Worm (Caenorhabditis elegans) whole organism, late embryonic: ENCODE results near the gene let-756.

Experiments
- C38D4.7 ChIP-seq: fragments of 200-800 bp; sonication (Bioruptor generic); optimal IDR thresholded peaks from 2 replicates; lab custom pipeline; 2018; ENCODE audit warnings: mild to moderate bottlenecking, missing genetic modification characterization, moderate library complexity, missing compliant biosample characterization
- K02D7.2 ChIP-seq: sonication (generic microtip); optimal IDR thresholded peaks from 2 replicates; lab custom pipeline; 2017; ENCODE audit warnings: mild to moderate bottlenecking, missing genetic modification characterization, missing compliant biosample characterization
- K09A11.1 ChIP-seq: sonication (generic microtip); optimal IDR thresholded peaks from 2 replicates; lab custom pipeline; 2017; ENCODE audit warnings: antibody characterized with exemption, mild to moderate bottlenecking, missing genetic modification characterization, missing compliant biosample characterization; ENCODE audit not compliant: insufficient read depth
- T23F11.4 ChIP-seq: fragments of 200-800 bp; sonication (Bioruptor generic); optimal IDR thresholded peaks from 2 replicates; lab custom pipeline; 2018; ENCODE audit warnings: mild to moderate bottlenecking, missing genetic modification characterization, missing compliant biosample characterization
- Y22D7AL.16 ChIP-seq: sonication (generic microtip); optimal IDR thresholded peaks from 2 replicates; lab custom pipeline; 2016; ENCODE audit warnings: missing genetic modification characterization, missing compliant biosample characterization
- ahr-1 ChIP-seq: sonication (generic microtip); optimal IDR thresholded peaks from 2 replicates; lab custom pipeline; 2016; ENCODE audit warnings: missing genetic modification characterization, missing compliant biosample characterization
- ama-1 ChIP-seq: fragments of 150-350 bp; optimal IDR thresholded peaks from 2 replicates; lab custom pipeline; 2014
- ceh-14 ChIP-seq: sonication (generic microtip); optimal IDR thresholded peaks from 2 replicates; lab custom pipeline; 2016; ENCODE audit warnings: missing genotype, missing genetic modification characterization, missing compliant biosample characterization
- ceh-19 ChIP-seq: fragments of 200-800 bp; sonication (Bioruptor generic); optimal IDR thresholded peaks from 2 replicates; lab custom pipeline; 2018; ENCODE audit warnings: mild to moderate bottlenecking, missing genetic modification characterization, missing compliant biosample characterization
- ceh-2 ChIP-seq: sonication (generic microtip); optimal IDR thresholded peaks from 2 replicates; lab custom pipeline; 2016; ENCODE audit warnings: missing genotype, missing genetic modification characterization, missing compliant biosample characterization
- ceh-24 ChIP-seq: sonication (generic microtip); optimal IDR thresholded peaks from 2 replicates; lab custom pipeline; 2016; ENCODE audit warnings: mild to moderate bottlenecking, missing genetic modification characterization, missing compliant biosample characterization
- ceh-48 ChIP-seq: sonication (generic microtip); optimal IDR thresholded peaks from 2 replicates; lab custom pipeline; 2016; ENCODE audit warnings: missing genetic modification characterization, inconsistent platforms, missing compliant biosample characterization
- ceh-6 ChIP-seq: fragments of 200-800 bp; sonication (Bioruptor generic); optimal IDR thresholded peaks from 2 replicates; lab custom pipeline; 2018; ENCODE audit warnings: mild to moderate bottlenecking, missing genetic modification characterization, missing compliant biosample characterization
- dmd-4 ChIP-seq: sonication (generic microtip); optimal IDR thresholded peaks from 2 replicates; lab custom pipeline; 2016; ENCODE audit warnings: borderline replicate concordance, missing genetic modification characterization, missing compliant biosample characterization
- dve-1 ChIP-seq: sonication (generic microtip); optimal IDR thresholded peaks from 2 replicates; lab custom pipeline; 2017; ENCODE audit warnings: antibody characterized with exemption, mild to moderate bottlenecking, missing genetic modification characterization, missing compliant biosample characterization
- elt-4 ChIP-seq: sonication (generic microtip); optimal IDR thresholded peaks from 2 replicates; lab custom pipeline; 2016; ENCODE audit warnings: missing genetic modification characterization, missing compliant biosample characterization
- ets-4 ChIP-seq: sonication (generic microtip); optimal IDR thresholded peaks from 2 replicates; lab custom pipeline; 2016; ENCODE audit warnings: missing genetic modification characterization, missing compliant biosample characterization
- fax-1 ChIP-seq: sonication (generic microtip); optimal IDR thresholded peaks from 2 replicates; lab custom pipeline; 2016; ENCODE audit warnings: missing genotype, missing genetic modification characterization, missing compliant biosample characterization
- fkh-10 ChIP-seq: fragments of 150-350 bp; optimal IDR thresholded peaks from 2 replicates; lab custom pipeline; 2014; ENCODE audit warnings: missing biosample characterization, missing genetic modification reagents, missing genetic modification characterization
- fkh-6 ChIP-seq: sonication (generic microtip); optimal IDR thresholded peaks from 2 replicates; lab custom pipeline; 2016; ENCODE audit warnings: missing genetic modification characterization, missing compliant biosample characterization
- hlh-13 ChIP-seq: fragments of 200-800 bp; sonication (Bioruptor generic); optimal IDR thresholded peaks from 2 replicates; lab custom pipeline; 2018; ENCODE audit warnings: mild to moderate bottlenecking, missing genetic modification characterization, missing compliant biosample characterization
- hlh-30 ChIP-seq: sonication (generic microtip); optimal IDR thresholded peaks from 2 replicates; lab custom pipeline; 2017; ENCODE audit warnings: antibody characterized with exemption, missing genetic modification characterization, missing compliant biosample characterization; ENCODE audit not compliant: insufficient read depth
- hlh-6 ChIP-seq: sonication (generic microtip); optimal IDR thresholded peaks from 2 replicates; lab custom pipeline; 2016; ENCODE audit warnings: missing genotype, missing genetic modification characterization, missing compliant biosample characterization
- hlh-8 ChIP-seq: sonication (generic microtip); optimal IDR thresholded peaks from 2 replicates; lab custom pipeline; 2016; ENCODE audit warnings: missing genotype, missing genetic modification characterization, missing compliant biosample characterization
- lim-6 ChIP-seq: sonication (generic microtip); optimal IDR thresholded peaks from 2 replicates; lab custom pipeline; 2016; ENCODE audit warnings: missing genetic modification characterization, missing compliant biosample characterization
- lin-11 ChIP-seq: fragments of 200-800 bp; sonication (Bioruptor generic); optimal IDR thresholded peaks from 2 replicates; lab custom pipeline; 2018; ENCODE audit warnings: mild to moderate bottlenecking, missing genetic modification characterization, missing compliant biosample characterization
- madf-2 ChIP-seq: sonication (generic microtip); optimal IDR thresholded peaks from 2 replicates; lab custom pipeline; 2017; ENCODE audit warnings: missing genetic modification characterization, missing compliant biosample characterization
- mec-3 ChIP-seq: sonication (generic microtip); optimal IDR thresholded peaks from 2 replicates; lab custom pipeline; 2016; ENCODE audit warnings: borderline replicate concordance, missing genetic modification characterization, missing compliant biosample characterization
- nfya-1 ChIP-seq: sonication (generic microtip); optimal IDR thresholded peaks from 2 replicates; lab custom pipeline; 2017; ENCODE audit warnings: missing genetic modification characterization, mild to moderate bottlenecking, missing compliant biosample characterization, antibody characterized with exemption, moderate library complexity
- nhr-11 ChIP-seq: fragments of 150-350 bp; optimal IDR thresholded peaks from 2 replicates; lab custom pipeline; 2014; ENCODE audit warnings: missing biosample characterization, missing genetic modification characterization
- npax-4 ChIP-seq: sonication (generic microtip); optimal IDR thresholded peaks from 2 replicates; lab custom pipeline; 2016; ENCODE audit warnings: missing genetic modification characterization, missing compliant biosample characterization
- odd-2 ChIP-seq: sonication (generic microtip); optimal IDR thresholded peaks from 2 replicates; lab custom pipeline; 2017; ENCODE audit warnings: antibody characterized with exemption, mild to moderate bottlenecking, missing genetic modification characterization, missing compliant biosample characterization
- pat-9 ChIP-seq: fragments of 200-800 bp; sonication (Bioruptor generic); optimal IDR thresholded peaks from 2 replicates; lab custom pipeline; 2018; ENCODE audit warnings: mild to moderate bottlenecking, missing genetic modification characterization, moderate library complexity, missing compliant biosample characterization
- pha-2 ChIP-seq: sonication (generic microtip); optimal IDR thresholded peaks from 2 replicates; lab custom pipeline; 2017; ENCODE audit warnings: mild to moderate bottlenecking, missing genetic modification characterization, missing compliant biosample characterization
- sdc-2 ChIP-seq: sonication (generic microtip); optimal IDR thresholded peaks from 2 replicates; lab custom pipeline; 2016; ENCODE audit warnings: missing genotype, missing genetic modification characterization, missing compliant biosample characterization
- sox-2 ChIP-seq: fragments of 200-800 bp; sonication (Bioruptor generic); IDR thresholded peaks from 2 replicates; pipeline ENCODE4 v1.3.6; 2022; ENCODE audit warnings: missing genetic modification reagents, missing genetic modification characterization, missing compliant biosample characterization
- sox-4 ChIP-seq: sonication (generic microtip); optimal IDR thresholded peaks from 2 replicates; lab custom pipeline; 2017; ENCODE audit warnings: mild to moderate bottlenecking, missing genetic modification characterization, inconsistent platforms, missing compliant biosample characterization
- tbx-2 ChIP-seq: sonication (generic microtip); optimal IDR thresholded peaks from 2 replicates; lab custom pipeline; 2016; ENCODE audit warnings: missing genetic modification characterization, missing compliant biosample characterization
- unc-3 ChIP-seq, 2 experiments: fragments of 200-800 bp in 1 of 2; sonication (Bioruptor generic) in 1 of 2; sonication (generic microtip) in 1 of 2; conservative IDR thresholded peaks in 1 of 2; optimal IDR thresholded peaks in 1 of 2; 2 replicates each; pipeline versions ENCODE4 v1.3.6 to Lab custom; 2016 to 2022; ENCODE audit warnings: missing compliant biosample characterization in 2 of 2, missing genetic modification characterization in 2 of 2, missing genetic modification reagents in 1 of 2
- unc-42 ChIP-seq: sonication (generic microtip); optimal IDR thresholded peaks from 2 replicates; lab custom pipeline; 2016; ENCODE audit warnings: missing genotype, missing genetic modification characterization, missing compliant biosample characterization
- unc-55 ChIP-seq: sonication (generic microtip); optimal IDR thresholded peaks from 2 replicates; lab custom pipeline; 2017; ENCODE audit warnings: missing biosample characterization, missing genetic modification reagents, missing genetic modification characterization
- unc-86 ChIP-seq: sonication (generic microtip); optimal IDR thresholded peaks from 2 replicates; lab custom pipeline; 2016; ENCODE audit warnings: missing genetic modification characterization, missing compliant biosample characterization
- zip-5 ChIP-seq: sonication (generic microtip); optimal IDR thresholded peaks from 2 replicates; lab custom pipeline; 2016; ENCODE audit warnings: missing genetic modification characterization, missing compliant biosample characterization
- ztf-16 ChIP-seq: sonication (generic microtip); optimal IDR thresholded peaks from 2 replicates; lab custom pipeline; 2017; ENCODE audit warnings: missing genetic modification characterization, missing compliant biosample characterization

Gene let-756

ce11 chrIII:6418254-6418653, 11.3 kb downstream of the let-756 start:
- no peak for TF ChIP-seq npax-4 (tag; lab: Kevin White, UChicago)
- no peak for TF ChIP-seq ceh-24 (tag; lab: Kevin White, UChicago)
- TF ChIP-seq C38D4.7 = no peak
- TF ChIP-seq K02D7.2 (tag; lab: Kevin White, UChicago) = no peak
- TF ChIP-seq ceh-19 = no peak
- TF ChIP-seq ets-4 (tag; lab: Kevin White, UChicago) = no peak
- no peak for TF ChIP-seq Y22D7AL.16 (tag; lab: Kevin White, UChicago)
- no peak for TF ChIP-seq K09A11.1 (tag; lab: Kevin White, UChicago)
- no peak for TF ChIP-seq fkh-6
- no peak for TF ChIP-seq lin-11 (tag; lab: Kevin White, UChicago)
- no peak for TF ChIP-seq unc-55
- TF ChIP-seq hlh-8 = no peak
- TF ChIP-seq nhr-11 (tag; lab: Kevin White, UChicago) = no peak
- TF ChIP-seq nfya-1 (tag; lab: Kevin White, UChicago) = no peak
- TF ChIP-seq fax-1 (tag; lab: Kevin White, UChicago) = no peak

ce11 chrIII:6419409-6419944, 12.5 kb downstream of the let-756 start, which contains the start of gene atgl-1:
Gene atgl-1, minus strand, starts transcription at chrIII:6419459.
- no peak for TF ChIP-seq dmd-4 (tag; lab: Kevin White, UChicago)
- TF ChIP-seq ceh-14 (tag; lab: Kevin White, UChicago) = no peak
- no peak for TF ChIP-seq nfya-1 (tag; lab: Kevin White, UChicago)
- TF ChIP-seq ztf-16 = no peak
- no peak for TF ChIP-seq hlh-8
- no peak for TF ChIP-seq odd-2 (tag; lab: Kevin White, UChicago)
- TF ChIP-seq ceh-2 (tag; lab: Kevin White, UChicago) = no peak
- TF ChIP-seq C38D4.7 = no peak
- no peak for TF ChIP-seq ahr-1 (tag; lab: Kevin White, UChicago)
- no peak for TF ChIP-seq lim-6 (tag; lab: Kevin White, UChicago)
- no peak for TF ChIP-seq npax-4 (tag; lab: Kevin White, UChicago)
- no peak for TF ChIP-seq ama-1 (lab: Kevin White, UChicago)

- TF ChIP-seq T23F11.4 (GFP tag; lab: Kevin White, UChicago) = no peak
- TF ChIP-seq dve-1 = no peak
- TF ChIP-seq ceh-19 = no peak
- no peak for TF ChIP-seq hlh-6
- no peak for TF ChIP-seq odd-2 (tag; lab: Kevin White, UChicago)
- TF ChIP-seq tbx-2 = no peak
- no peak for TF ChIP-seq ahr-1 (tag; lab: Kevin White, UChicago)
- TF ChIP-seq madf-2 (tag; lab: Kevin White, UChicago) = no peak
- TF ChIP-seq unc-3 (GFP tag; conservative IDR thresholded peaks at IDR 0.05; lab: Robert Waterston, UW) = no peak
- no peak for TF ChIP-seq unc-3 (tag; optimal IDR thresholded peaks at IDR 0.05; lab: Kevin White, UChicago)
- no peak for TF ChIP-seq unc-42
Observed at ce11 chrIII:6420201-6420600, 13.3 kb downstream of the let-756 start.

ce11 chrIII:6420995-6421404, 14.1 kb downstream of the let-756 start:
- TF ChIP-seq sox-4 (tag; lab: Kevin White, UChicago) (no peak), fkh-10 (GFP tag; lab: Kevin White, UChicago) (no peak), pha-2 (tag; lab: Kevin White, UChicago) (no peak), ceh-24 (tag; lab: Kevin White, UChicago) (no peak), ceh-14 (tag; lab: Kevin White, UChicago) (peak; percentile 9), unc-55 (peak; percentile 88), zip-5 (tag; lab: Kevin White, UChicago) (no peak), K02D7.2 (tag; lab: Kevin White, UChicago) (no peak), unc-3 (GFP tag; conservative IDR thresholded peaks at IDR 0.05; lab: Robert Waterston, UW) (no peak), unc-3 (tag; optimal IDR thresholded peaks at IDR 0.05; lab: Kevin White, UChicago) (no peak), sdc-2 (no peak), sox-2 (GFP tag; lab: Robert Waterston, UW) (no peak), odd-2 (tag; lab: Kevin White, UChicago) (no peak), ceh-48 (no peak), ahr-1 (tag; lab: Kevin White, UChicago) (no peak), unc-86 (tag; lab: Kevin White, UChicago) (no peak), madf-2 (tag; lab: Kevin White, UChicago) (no peak), lin-11 (tag; lab: Kevin White, UChicago) (no peak), pat-9 (tag; lab: Kevin White, UChicago) (no peak), hlh-13 (no peak), mec-3 (tag; lab: Kevin White, UChicago) (no peak), ceh-6 (no peak), hlh-30 (peak; percentile 96), ama-1 (lab: Kevin White, UChicago) (no peak), dmd-4 (tag; lab: Kevin White, UChicago) (no peak), hlh-6 (no peak), elt-4 (no peak), ztf-16 (no peak), dve-1 (no peak)
